Fruit fly (Drosophila melanogaster): ENCODE results near the gene CG9951.

Gene CG9951

dm6 chr3L:16893647-16894046, 30.7 kb downstream of the CG9951 start (continued):
- no peak for TF ChIP-seq Max (GFP tag; optimal IDR thresholded peaks at IDR 0.05)
- peak; percentile 31 for TF ChIP-seq Hmr (GFP tag; optimal IDR thresholded peaks at IDR 0.05)
- TF ChIP-seq p53 (GFP tag; optimal IDR thresholded peaks at IDR 0.05): no peak
- TF ChIP-seq CG10267 (tag; optimal IDR thresholded peaks at IDR 0.05): no peak
- TF ChIP-seq onecut (GFP tag; IDR thresholded peaks at IDR 0.05): no peak
- TF ChIP-seq CG34422 (GFP tag; IDR thresholded peaks at IDR 0.05): no peak
- TF ChIP-seq CG10543 (GFP tag; optimal IDR thresholded peaks at IDR 0.05): no peak
- no peak for TF ChIP-seq CG8478 (optimal IDR thresholded peaks at IDR 0.05)

- peak; percentile 37 for TF ChIP-seq CG12769 (tag; optimal IDR thresholded peaks at IDR 0.05)
- TF ChIP-seq CG10565 (GFP tag; optimal IDR thresholded peaks at IDR 0.05): no peak
- no peak for TF ChIP-seq sr (GFP tag; IDR thresholded peaks at IDR 0.05)
- TF ChIP-seq Neu2 (GFP tag; optimal IDR thresholded peaks at IDR 0.05; ENCODE audit: borderline replicate concordance): no peak
- no peak for TF ChIP-seq ci (GFP tag; IDR thresholded peaks at IDR 0.05)
- no peak for TF ChIP-seq CG31224 (GFP tag; IDR thresholded peaks at IDR 0.05)
- TF ChIP-seq CG6689 (GFP tag; IDR thresholded peaks at IDR 0.05): peak; percentile 24; the same call in 1 of the 2 replicates
- TF ChIP-seq Adf1 (GFP tag; IDR thresholded peaks at IDR 0.05): peak; percentile 37; the same call in 1 of the 2 replicates
- no peak for TF ChIP-seq grn (GFP tag; optimal IDR thresholded peaks at IDR 0.05)
- TF ChIP-seq ara (GFP tag; IDR thresholded peaks at IDR 0.05): no peak
- TF ChIP-seq pros (GFP tag; optimal IDR thresholded peaks at IDR 0.05): no peak
- TF ChIP-seq CG7372 (GFP tag; IDR thresholded peaks at IDR 0.05): no peak
- no peak for TF ChIP-seq btn (GFP tag; optimal IDR thresholded peaks at IDR 0.05)
- TF ChIP-seq caup (GFP tag; optimal IDR thresholded peaks at IDR 0.05; ENCODE audit: severe bottlenecking): no peak
- no peak for TF ChIP-seq CG7357 (GFP tag; IDR thresholded peaks at IDR 0.05)
- TF ChIP-seq lola (GFP tag; optimal IDR thresholded peaks at IDR 0.05): no peak
- TF ChIP-seq CG10366 (GFP tag; IDR thresholded peaks at IDR 0.05): 0 out of 2 replicates have a peak, but pooled peaks have one; percentile 17
- TF ChIP-seq CG10431 (GFP tag; optimal IDR thresholded peaks at IDR 0.05): no peak
- no peak for TF ChIP-seq Poxn (GFP tag; IDR thresholded peaks at IDR 0.05)
- no peak for TF ChIP-seq repo (GFP tag; optimal IDR thresholded peaks at IDR 0.05)
- no peak for TF ChIP-seq CG17568 (GFP tag; optimal IDR thresholded peaks at IDR 0.05)
- TF ChIP-seq slou (GFP tag; optimal IDR thresholded peaks at IDR 0.05): no peak
- TF ChIP-seq CG11560 (tag; IDR thresholded peaks at IDR 0.05): no peak
- TF ChIP-seq gt (GFP tag; IDR thresholded peaks at IDR 0.05): no peak
- TF ChIP-seq CG3163 (GFP tag; optimal IDR thresholded peaks at IDR 0.05): no peak
- no peak for TF ChIP-seq CG4328 (GFP tag; optimal IDR thresholded peaks at IDR 0.05)
- TF ChIP-seq sens-2 (GFP tag; IDR thresholded peaks at IDR 0.05): no peak
- TF ChIP-seq CG2129 (GFP tag; IDR thresholded peaks at IDR 0.05; ENCODE audit: partially characterized antibody): no peak
- TF ChIP-seq CG10267 (tag; optimal IDR thresholded peaks at IDR 0.05): no peak
- no peak for TF ChIP-seq ap (GFP tag; IDR thresholded peaks at IDR 0.05)
- TF ChIP-seq CG14965 (GFP tag; optimal IDR thresholded peaks at IDR 0.05; ENCODE audit: borderline replicate concordance): no peak
- TF ChIP-seq tna (GFP tag; IDR thresholded peaks at IDR 0.05; ENCODE audit: partially characterized antibody): no peak
- TF ChIP-seq Ada2b (GFP tag; IDR thresholded peaks at IDR 0.05): no peak
- no peak for TF ChIP-seq amos (GFP tag; IDR thresholded peaks at IDR 0.05; ENCODE audit: partially characterized antibody)
- TF ChIP-seq Camta (GFP tag; optimal IDR thresholded peaks at IDR 0.05): no peak
- no peak for TF ChIP-seq CG16863 (GFP tag; optimal IDR thresholded peaks at IDR 0.05)
- TF ChIP-seq B-H1 (GFP tag; IDR thresholded peaks at IDR 0.05): no peak
- no peak for TF ChIP-seq CG18619 (GFP tag; optimal IDR thresholded peaks at IDR 0.05)
- TF ChIP-seq zfh1 (GFP tag; IDR thresholded peaks at IDR 0.05): no peak
- no peak for TF ChIP-seq ato (GFP tag; IDR thresholded peaks at IDR 0.05; ENCODE audit: partially characterized antibody)
- TF ChIP-seq bbx (GFP tag; IDR thresholded peaks at IDR 0.05; ENCODE audit: partially characterized antibody): no peak
- TF ChIP-seq Chrac-16 (GFP tag; optimal IDR thresholded peaks at IDR 0.05): no peak
- no peak for TF ChIP-seq CG17829 (tag; optimal IDR thresholded peaks at IDR 0.05)
- TF ChIP-seq sob (GFP tag; IDR thresholded peaks at IDR 0.05): peak; percentile 31; the same call in 1 of the 2 replicates
These were observed 33.4 kb downstream of the CG9951 start for dm6 chr3L:16896408-16896807.

All from whole organism, embryonic.